Fruit fly (Drosophila melanogaster) whole organism, pupa: ENCODE results near the gene SCCRO.

Source experiments
- CG13204 ChIP-seq: fragments of 200-800 bp; sonication (Bioruptor generic); optimal IDR thresholded peaks from 2 replicates; lab custom pipeline; 2018; ENCODE audit warnings: missing biosample characterization, mild to moderate bottlenecking, missing genetic modification characterization, moderate library complexity
- CG32121 ChIP-seq: fragments of 200-800 bp; sonication (Bioruptor generic); IDR thresholded peaks from 2 replicates; pipeline ENCODE4 v1.3.6; 2022; ENCODE audit warnings: missing biosample characterization, missing genetic modification characterization

- no peak for TF ChIP-seq CG13204
- TF ChIP-seq CG32121 = no peak
These were observed 7.3 kb downstream of the SCCRO start for dm6 chr3L:15570571-15570970.
